Fruit fly (Drosophila melanogaster) ovary, adult (tissue): ENCODE data around the gene Scsalpha1.

Experiments
- CG17801 ChIP-seq: fragments of 200-800 bp; optimal IDR thresholded peaks from 2 replicates; lab custom pipeline; 2019; ENCODE audit warnings: missing biosample characterization, mild to moderate bottlenecking, missing genetic modification characterization, moderate library complexity; ENCODE audit not compliant: partially characterized antibody

Gene Scsalpha1

DNA sequence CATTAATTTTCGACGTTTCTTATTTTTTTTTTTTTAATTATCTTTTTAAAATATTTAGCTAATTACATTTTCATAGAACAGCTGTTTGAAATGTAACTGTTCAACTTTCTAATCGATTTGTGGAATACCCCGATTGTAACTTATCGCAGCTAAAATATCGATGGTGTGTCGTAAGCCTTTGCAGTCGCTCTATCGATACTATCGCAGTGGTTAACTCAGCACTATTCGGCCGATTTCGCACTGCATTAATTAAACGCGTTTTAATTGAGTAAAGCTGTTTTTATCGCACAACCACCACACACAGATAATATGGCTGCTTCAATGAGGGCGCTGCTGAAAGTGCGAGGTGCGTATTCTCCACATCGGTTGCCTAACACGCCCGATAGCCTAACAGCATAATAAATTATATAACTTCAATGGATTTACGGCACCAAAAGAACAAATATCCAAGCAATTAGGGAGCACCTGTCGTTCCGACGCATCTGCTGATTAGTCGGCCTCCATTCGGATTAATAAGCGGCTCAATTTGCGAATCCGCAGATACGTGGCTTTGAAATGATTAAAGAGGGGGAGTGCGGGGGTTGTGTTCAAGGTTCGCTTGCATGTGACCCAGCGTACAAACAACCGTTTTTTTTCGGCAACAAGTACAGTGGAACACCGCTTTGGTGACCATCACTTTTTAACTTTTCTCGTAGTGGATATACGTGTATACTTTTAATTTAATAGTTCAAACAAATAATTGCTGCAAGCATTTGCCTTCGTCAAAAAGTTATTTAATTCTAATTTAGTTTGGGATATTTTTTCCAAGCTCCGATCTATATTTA lies at the start of gene Scsalpha1:
Gene Scsalpha1 (plus strand): TSS at position 202 of the 824 bp plus-strand sequence.
- TF ChIP-seq CG17801 (GFP tag; lab: Kevin White, UChicago), result peak; percentile 49

DNA sequence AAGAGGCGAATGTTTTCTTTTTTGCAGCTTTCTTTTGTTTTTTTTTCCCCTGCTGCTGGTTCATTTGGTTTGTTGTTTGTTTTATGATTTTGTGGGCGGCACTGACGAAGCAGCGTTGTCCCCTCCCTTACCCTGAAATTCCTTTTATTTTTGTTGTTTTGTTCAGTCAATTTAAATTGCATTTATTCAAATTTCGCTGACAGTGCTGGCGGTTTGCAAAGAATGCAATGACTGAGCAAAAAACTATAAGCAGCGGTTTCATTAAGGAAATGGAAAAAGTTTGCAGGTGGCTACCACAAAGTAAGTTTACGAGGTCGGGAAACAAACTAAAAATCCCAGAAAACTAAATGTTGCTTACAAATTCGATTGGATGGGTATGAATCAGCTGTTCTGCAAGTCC lies 49.7 kb upstream of the Scsalpha1 start:
- TF ChIP-seq CG17801 (GFP tag; lab: Kevin White, UChicago), result no peak

DNA sequence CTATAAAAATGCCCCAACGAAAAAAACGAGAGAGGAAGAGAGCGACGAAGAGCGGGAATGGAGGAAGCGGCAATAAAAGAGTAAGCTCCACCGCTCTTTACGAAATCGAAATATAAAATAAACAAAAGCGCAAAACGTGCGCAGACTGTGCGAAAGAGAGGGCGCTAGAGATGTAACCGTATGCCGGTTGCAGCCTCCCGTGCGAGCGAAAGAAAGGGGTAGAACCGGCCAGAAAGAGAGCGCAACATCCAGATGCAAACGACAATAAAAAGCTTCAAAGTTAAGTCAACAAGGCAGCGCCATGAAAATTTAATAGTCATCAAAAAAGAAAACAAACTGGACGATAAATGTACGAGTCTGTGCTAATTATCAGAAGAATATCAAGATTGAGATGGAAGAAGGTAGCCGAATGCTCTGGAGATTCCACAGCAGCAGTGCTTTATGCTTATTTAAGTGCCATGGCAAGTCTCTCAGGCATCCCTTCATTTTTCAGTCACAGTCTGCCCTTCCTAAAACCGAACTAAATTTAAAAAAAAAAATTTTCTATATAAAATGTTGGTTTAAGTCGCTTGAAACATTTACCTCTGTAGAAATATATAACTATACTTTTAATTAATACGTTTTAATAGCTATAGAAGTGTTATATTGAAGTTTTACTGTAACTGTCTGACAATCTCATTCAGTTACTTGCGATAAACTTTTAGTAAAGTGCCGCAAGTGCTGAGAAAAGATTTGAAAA lies 48.1 kb upstream of the Scsalpha1 start:
- TF ChIP-seq CG17801 (GFP tag; lab: Kevin White, UChicago), result no peak

DNA sequence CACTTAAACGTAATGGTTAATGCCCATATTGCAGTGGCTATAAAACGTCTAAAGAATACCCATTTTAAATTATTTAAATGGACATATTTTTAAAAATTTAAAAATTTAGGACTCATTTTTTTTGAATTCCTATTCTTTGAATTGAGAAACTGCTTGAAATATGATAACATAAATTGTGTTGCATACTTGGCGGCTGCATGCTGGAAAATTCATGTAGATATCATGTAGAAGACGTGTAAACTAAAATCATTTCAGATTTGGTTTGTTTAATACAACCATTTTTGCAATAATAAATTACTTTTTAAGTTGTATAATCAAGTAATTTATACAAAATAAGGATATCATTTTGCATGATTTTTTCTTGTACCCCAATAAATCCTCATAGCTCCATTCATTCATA lies 47.3 kb upstream of the Scsalpha1 start:
- TF ChIP-seq CG17801 (GFP tag; lab: Kevin White, UChicago), result no peak

DNA sequence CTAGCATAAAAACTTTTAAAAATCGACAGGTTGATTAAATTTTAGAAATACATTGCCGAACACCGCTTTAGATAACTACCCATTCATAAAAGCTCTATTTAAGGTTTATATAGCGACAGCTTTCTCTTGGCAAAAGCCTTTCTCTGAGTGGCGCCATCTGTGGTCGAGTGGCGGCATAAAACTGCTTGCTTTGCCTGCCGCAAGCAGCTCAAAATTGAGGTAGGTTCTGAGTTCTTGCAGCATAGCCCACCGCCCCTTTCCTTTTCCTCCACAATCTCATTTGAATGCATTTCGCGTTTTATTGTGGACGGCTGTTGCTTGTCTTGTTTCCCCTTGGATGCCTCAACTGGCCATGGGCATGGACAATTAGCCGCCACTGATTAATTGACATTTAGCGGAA lies 46.2 kb upstream of the Scsalpha1 start:
- TF ChIP-seq CG17801 (GFP tag; lab: Kevin White, UChicago), result no peak

DNA sequence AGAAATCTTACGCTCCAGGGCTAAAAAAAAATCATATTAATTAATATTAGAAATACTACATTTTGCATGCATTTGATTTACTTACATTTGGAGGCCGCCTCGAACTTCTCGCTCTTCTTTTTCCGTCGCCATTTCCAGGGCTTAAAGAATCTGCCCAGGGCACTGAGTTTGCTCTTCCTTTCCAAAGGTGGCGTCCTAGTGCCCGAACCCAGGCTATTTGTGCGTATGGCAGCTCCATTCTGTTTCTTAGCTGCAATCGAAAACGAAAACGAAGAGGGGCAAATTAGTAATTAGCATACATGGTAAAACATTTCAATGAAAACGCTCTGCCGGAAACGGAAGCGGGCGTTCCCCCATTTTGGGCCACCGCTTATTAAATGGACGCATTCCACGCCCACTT lies 44.9 kb upstream of the Scsalpha1 start:
- no peak for TF ChIP-seq CG17801 (GFP tag; lab: Kevin White, UChicago)

DNA sequence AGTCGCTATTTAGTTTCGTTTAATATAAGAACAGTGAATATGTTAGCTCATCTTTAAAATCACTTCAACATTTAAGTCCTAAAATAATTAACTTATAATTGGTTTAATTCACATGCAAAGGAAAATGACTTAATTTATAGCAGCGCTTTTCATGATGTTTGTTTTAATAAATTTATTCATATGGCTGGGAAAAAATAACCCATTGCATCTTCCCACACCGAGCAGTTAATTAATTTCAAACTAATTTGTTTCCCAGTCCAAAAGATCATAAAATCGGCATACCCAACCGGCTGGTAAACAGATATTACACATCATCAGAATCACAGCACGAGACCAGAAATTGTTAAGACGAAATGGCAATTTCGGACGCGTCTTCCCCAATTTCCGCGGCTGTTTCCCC lies 43.2 kb upstream of the Scsalpha1 start:
- TF ChIP-seq CG17801 (GFP tag; lab: Kevin White, UChicago), result no peak

DNA sequence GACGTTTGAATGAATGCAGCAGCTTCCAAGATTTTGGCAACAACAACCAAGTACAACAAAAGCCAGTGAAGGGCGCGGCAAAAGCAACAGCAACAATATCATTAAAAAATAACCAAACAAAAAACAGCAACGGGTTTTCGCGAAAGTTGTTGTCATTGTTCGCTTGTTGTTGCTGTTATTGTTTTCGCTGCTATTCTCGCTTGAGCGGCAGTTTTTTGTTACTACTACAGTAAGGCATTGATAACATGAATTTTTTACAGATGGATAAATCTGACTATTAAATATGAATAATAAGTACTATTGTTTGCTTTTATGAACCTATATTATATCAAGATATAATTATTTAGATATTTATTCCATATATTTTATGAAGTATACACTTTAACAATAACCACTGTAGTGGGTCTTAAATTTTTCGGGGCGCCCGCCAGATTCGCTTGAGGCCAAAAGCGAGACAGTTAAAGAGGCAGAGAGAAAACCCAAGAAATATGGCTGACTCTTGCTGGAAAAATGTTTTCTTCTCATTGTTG lies 42.5 kb upstream of the Scsalpha1 start:
- TF ChIP-seq CG17801 (GFP tag; lab: Kevin White, UChicago), result peak; percentile 87

DNA sequence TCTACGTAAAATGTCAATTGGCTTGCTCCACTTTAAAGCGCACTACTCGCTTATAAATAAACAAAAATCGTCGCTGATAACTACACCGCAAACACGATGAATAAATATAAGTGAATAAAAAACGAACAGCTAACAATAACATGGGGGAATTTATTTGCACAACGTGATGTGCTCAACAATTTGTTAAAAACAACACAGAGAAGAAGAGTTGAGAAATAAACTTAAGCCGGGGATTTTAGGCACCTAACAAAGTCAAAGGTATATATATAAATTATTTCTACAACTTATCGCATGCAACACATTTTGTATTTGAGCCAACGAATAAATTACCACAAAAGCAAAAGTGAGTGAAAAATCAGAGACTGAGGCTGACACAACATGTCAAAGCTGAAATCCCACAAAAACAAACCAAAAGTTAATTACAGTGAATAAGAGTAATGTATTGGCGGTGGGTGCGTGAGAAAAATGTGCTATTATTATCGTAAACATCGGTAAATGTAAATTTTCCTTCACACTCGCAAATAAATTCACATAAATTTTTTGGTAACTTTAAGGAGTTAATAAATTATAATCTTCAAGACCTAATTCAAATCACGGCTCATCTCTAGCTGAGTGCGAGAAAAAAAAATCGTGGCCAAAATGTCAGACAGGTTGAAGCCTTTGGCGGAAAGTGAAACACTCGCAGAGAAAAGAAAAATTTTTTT lies 41.6 kb upstream of the Scsalpha1 start:
- peak; percentile 7 for TF ChIP-seq CG17801 (GFP tag; lab: Kevin White, UChicago)

DNA sequence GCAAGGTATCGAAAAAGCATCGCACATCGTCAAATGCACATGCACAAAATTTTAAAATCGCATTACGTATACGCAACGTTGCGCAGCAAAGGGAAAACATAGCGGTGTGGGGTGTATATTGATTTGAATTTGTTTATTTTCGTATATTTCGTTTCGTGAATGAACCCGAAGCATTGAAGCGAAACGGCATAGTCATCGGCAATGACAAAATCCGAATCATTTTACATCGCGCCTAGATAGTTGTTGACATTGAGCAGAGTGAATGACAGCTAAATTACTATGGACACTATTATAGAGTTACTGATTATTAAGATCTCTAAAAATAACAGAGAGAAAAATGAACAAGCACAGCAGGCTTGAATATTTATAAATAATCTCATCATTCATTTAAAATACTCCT lies 40.7 kb upstream of the Scsalpha1 start:
- no peak for TF ChIP-seq CG17801 (GFP tag; lab: Kevin White, UChicago)

DNA sequence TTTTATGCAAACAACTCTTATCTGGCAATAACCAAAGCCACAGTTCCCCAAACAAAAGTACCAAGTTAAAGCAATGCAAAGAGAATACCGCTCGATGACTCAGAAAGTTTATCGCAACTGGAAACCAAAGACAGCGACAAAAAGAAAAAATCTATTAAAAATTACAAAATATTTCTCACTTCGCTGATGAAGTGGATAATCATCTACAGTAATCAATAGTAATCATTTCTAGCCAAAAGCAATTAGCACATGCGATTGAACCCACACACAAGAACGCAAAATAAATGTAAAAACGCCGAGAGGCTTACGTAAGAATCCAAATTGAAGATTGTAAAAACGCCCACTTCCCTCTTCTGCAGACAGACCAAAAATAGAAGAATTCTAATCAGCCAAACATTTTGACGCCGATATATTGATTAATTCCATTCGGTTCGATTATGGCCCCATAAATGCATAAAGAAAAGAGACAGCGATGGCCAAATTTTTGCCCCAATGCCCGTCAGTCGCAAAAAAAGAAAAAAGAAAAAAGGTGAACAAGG lies 37.4 kb upstream of the Scsalpha1 start:
- no peak for TF ChIP-seq CG17801 (GFP tag; lab: Kevin White, UChicago)

DNA sequence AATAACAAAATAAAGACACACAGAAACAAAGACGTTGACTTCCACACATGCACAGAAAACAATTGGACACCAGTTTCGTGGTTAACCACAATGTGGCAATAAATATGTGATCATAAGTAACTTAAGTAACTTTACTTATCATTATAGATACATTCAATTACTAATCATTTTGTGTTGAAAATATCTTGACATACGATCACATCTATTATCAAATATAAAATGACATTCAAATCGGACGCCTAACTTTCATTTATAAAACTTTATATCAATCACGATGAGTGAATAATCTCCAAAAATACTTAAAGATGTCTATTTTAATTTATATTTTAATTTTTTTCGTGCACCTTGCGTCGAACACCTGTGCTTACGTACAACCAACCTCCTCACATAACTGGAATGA lies 35.5 kb upstream of the Scsalpha1 start:
- no peak for TF ChIP-seq CG17801 (GFP tag; lab: Kevin White, UChicago)

DNA sequence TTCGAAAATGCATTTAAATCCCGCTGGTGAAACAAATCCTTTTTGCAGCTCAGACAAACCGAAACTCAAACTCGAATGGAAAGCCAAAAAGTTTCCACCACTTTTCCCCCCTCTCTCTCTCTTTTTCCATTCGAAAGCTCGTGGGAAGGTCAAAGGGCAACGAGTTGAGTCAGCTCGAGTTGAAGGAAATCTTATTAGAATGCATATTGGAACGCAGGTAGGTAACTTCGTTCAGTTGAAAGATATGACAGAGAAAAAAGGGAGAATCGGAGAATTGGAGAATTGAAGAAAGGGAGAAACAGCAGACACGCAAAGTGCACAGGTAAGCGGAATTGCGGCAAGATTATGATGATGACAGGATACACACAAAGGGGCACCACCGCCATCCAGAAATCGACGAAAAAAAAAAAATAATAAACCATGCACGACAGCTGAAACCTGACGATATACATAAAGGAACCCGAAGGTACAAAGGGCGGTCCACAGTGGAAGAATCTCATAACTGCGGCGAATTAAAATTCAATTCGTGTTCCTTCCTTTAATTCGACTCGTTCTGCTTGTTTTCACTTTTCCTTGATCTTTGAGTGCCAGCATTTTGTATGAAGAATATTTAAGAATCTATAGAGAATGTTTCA lies 31.3 kb upstream of the Scsalpha1 start:
- no peak for TF ChIP-seq CG17801 (GFP tag; lab: Kevin White, UChicago)

DNA sequence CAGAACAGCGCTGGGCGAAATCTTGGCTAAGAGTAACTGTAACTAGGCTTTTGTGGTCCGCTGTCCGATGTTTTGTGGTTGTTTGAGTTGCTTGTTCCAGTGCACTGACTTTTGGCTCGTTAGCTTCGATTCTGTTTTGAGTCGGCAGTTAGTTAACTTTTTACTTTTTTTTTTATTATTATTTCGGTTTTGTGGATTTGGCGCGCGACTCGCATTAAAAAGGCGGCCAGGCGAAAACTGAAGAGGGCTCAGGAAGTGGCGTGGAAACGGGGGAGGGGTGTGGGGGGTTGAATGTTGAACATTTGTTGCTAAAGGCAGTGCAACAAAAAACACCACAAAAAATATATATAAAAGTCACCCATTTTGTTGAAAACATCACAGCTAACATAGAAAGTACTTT lies 30.6 kb upstream of the Scsalpha1 start:
- no peak for TF ChIP-seq CG17801 (GFP tag; lab: Kevin White, UChicago)
